Worm (Caenorhabditis elegans): ENCODE results near the gene T10B5.8.

ce11 chrV:1829973-1830372, 11.9 kb upstream of the T10B5.8 start, which contains the start of gene Y32G9B.1:
- no peak for TF ChIP-seq dao-5 (tag; optimal IDR thresholded peaks at IDR 0.05)
- TF ChIP-seq him-1 (tag; optimal IDR thresholded peaks at IDR 0.05): no peak
